Worm (Caenorhabditis elegans): ENCODE measurements around the gene F56A11.5.

- TF ChIP-seq elt-3 (tag; optimal IDR thresholded peaks at IDR 0.05) = no peak
- no peak for TF ChIP-seq snpc-4 (tag; optimal IDR thresholded peaks at IDR 0.05)
- TF ChIP-seq sma-9 (GFP tag; optimal IDR thresholded peaks at IDR 0.05) = no peak
- TF ChIP-seq sma-9 (tag; optimal IDR thresholded peaks at IDR 0.05) = no peak
- no peak for TF ChIP-seq unc-55 (GFP tag; optimal IDR thresholded peaks at IDR 0.05)
- TF ChIP-seq nhr-237 (tag; optimal IDR thresholded peaks at IDR 0.05) = no peak
- TF ChIP-seq nhr-25 (tag; optimal IDR thresholded peaks at IDR 0.05) = no peak
- no peak for TF ChIP-seq mdl-1 (tag; optimal IDR thresholded peaks at IDR 0.05)
- no peak for TF ChIP-seq ZK546.5 (tag; optimal IDR thresholded peaks at IDR 0.05)
- no peak for TF ChIP-seq ztf-4 (tag; optimal IDR thresholded peaks at IDR 0.05)
- no peak for TF ChIP-seq unc-62 (GFP tag; optimal IDR thresholded peaks at IDR 0.05)
- TF ChIP-seq ama-1 (optimal IDR thresholded peaks at IDR 0.05) = no peak
- TF ChIP-seq zag-1 (tag; optimal IDR thresholded peaks at IDR 0.05) = no peak
Measured at ce11 chrIV:603543-603942, 32.9 kb upstream of the F56A11.5 start, which contains the start of gene prmt-4.

Measured in whole organism, L2 larva.